Fruit fly (Drosophila melanogaster): ENCODE measurements around the gene CG42594.

CG42594 gene

DNA sequence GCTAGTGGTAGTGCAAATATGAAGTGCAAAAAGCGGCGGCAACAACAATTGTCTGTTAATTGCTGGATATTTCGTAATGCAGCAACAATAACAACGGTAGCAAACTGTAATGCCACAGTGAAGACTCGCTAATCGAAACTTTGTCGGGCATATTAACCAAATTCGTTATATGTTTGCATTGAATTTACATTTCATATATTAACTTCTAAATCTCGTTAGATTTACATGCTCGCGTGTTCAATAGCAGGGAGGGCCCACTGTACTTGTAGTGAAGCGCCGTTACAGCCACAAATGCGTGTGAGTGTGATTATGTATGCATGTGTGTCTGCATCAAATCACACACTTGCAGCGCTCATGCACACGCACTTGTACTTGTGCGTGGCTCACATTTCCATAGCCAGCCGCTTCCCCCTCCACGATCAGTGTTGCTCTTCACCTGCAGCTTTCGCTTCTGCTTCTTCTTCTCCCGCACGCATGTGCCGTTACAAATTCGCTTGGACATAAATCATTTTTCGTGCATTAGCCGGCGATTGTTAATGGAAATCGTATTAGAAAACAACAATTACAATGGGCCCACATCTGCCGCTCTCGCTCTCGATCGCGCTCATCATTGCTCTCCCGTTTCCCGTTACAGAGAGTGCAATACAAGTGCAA, 99.3 kb downstream of the CG42594 start (continued):
- TF ChIP-seq Ets21C (GFP tag; optimal IDR thresholded peaks at IDR 0.05) (peak; percentile 93), eg (GFP tag; IDR thresholded peaks at IDR 0.05) (peak; percentile 99), Eip93F (GFP tag; optimal IDR thresholded peaks at IDR 0.05) (peak; percentile 73), ss (GFP tag; optimal IDR thresholded peaks at IDR 0.05) (peak; percentile 89 to 95), topi (GFP tag; optimal IDR thresholded peaks at IDR 0.05) (peak; percentile 95), CG15336 (GFP tag; IDR thresholded peaks at IDR 0.05) (peak; percentile 98), Hr4 (GFP tag; optimal IDR thresholded peaks at IDR 0.05) (peak; percentile 98), CG6276 (GFP tag; optimal IDR thresholded peaks at IDR 0.05) (peak; percentile 95), Lpt (GFP tag; optimal IDR thresholded peaks at IDR 0.05) (peak; percentile 96), dsx (GFP tag; optimal IDR thresholded peaks at IDR 0.05; ENCODE audit: poor library complexity, severe bottlenecking) (peak; percentile 93), CG6808 (GFP tag; optimal IDR thresholded peaks at IDR 0.05) (peak; percentile 92), Ets96B (tag; optimal IDR thresholded peaks at IDR 0.05) (peak; percentile 93), CG3919 (GFP tag; optimal IDR thresholded peaks at IDR 0.05) (peak; percentile 98), fd59A (GFP tag; optimal IDR thresholded peaks at IDR 0.05) (peak; percentile 95), CG9139 (GFP tag; optimal IDR thresholded peaks at IDR 0.05) (peak; percentile 90), Gug (GFP tag; IDR thresholded peaks at IDR 0.05) (peak; percentile 98), Eip75B (GFP tag; optimal IDR thresholded peaks at IDR 0.05) (peak; percentile 96), spab (GFP tag; optimal IDR thresholded peaks at IDR 0.05) (peak; percentile 92), Met (GFP tag; optimal IDR thresholded peaks at IDR 0.05) (peak; percentile 95), CG8119 (GFP tag; IDR thresholded peaks at IDR 0.05) (peak; percentile 97), Smox (GFP tag; optimal IDR thresholded peaks at IDR 0.05) (peak; percentile 93), CG8319 (GFP tag; optimal IDR thresholded peaks at IDR 0.05) (peak; percentile 95), CG6792 (GFP tag; optimal IDR thresholded peaks at IDR 0.05) (peak; percentile 96), Sox15 (GFP tag; optimal IDR thresholded peaks at IDR 0.05) (peak; percentile 96), CG6854 (GFP tag; optimal IDR thresholded peaks at IDR 0.05) (peak; percentile 89), CG32006 (GFP tag; optimal IDR thresholded peaks at IDR 0.05) (peak; percentile 98), Sox102F (GFP tag; optimal IDR thresholded peaks at IDR 0.05) (peak; percentile 92), CG10669 (GFP tag; optimal IDR thresholded peaks at IDR 0.05) (peak; percentile 96), CG3032 (tag; optimal IDR thresholded peaks at IDR 0.05) (peak; percentile 94), Hr39 (GFP tag; optimal IDR thresholded peaks at IDR 0.05) (peak; percentile 96), CG31627 (GFP tag; optimal IDR thresholded peaks at IDR 0.05) (peak; percentile 96), CG34406 (GFP tag; optimal IDR thresholded peaks at IDR 0.05) (peak; percentile 94), cyc (GFP tag; optimal IDR thresholded peaks at IDR 0.05) (peak; percentile 97), esn (GFP tag; optimal IDR thresholded peaks at IDR 0.05) (peak; percentile 95)

DNA sequence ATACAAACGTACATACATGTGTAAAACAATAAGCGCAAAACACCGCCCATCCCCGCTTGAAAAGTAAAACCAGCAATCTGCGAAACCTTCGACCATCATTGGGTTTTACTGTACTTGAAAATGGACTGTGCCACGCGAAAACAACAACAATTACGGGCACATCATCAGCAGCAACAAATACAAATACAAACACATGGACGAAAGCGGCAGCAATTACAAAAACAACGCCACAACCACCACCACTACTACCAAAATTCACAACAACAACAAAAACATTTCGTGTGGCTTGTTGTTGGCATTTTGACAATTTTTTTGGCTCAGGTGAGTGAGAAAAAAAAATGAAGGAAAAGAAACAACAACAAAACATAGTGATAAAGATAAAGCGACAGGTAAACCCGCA, 99.9 kb downstream of the CG42594 start:
- no peak for TF ChIP-seq Gug (GFP tag; IDR thresholded peaks at IDR 0.05)
- TF ChIP-seq eg (GFP tag; IDR thresholded peaks at IDR 0.05) = 0 out of 3 replicates have a peak, but pooled peaks have one; percentile 6
- TF ChIP-seq fkh (GFP tag; optimal IDR thresholded peaks at IDR 0.05) = peak; percentile 4
- TF ChIP-seq CG10631 (GFP tag; optimal IDR thresholded peaks at IDR 0.05) = no peak

- peak; percentile 39 to 67 for TF ChIP-seq ss (GFP tag; optimal IDR thresholded peaks at IDR 0.05)
- no peak for TF ChIP-seq vri (GFP tag; optimal IDR thresholded peaks at IDR 0.05)
- TF ChIP-seq Eip78C (GFP tag) = peak; percentile 60
- no peak for TF ChIP-seq Ets96B (tag; optimal IDR thresholded peaks at IDR 0.05)
- peak; percentile 24 for TF ChIP-seq CG6808 (GFP tag; optimal IDR thresholded peaks at IDR 0.05)
- no peak for TF ChIP-seq svp (GFP tag)
Observed at dm6 chrX:4941512-4941911, 100.9 kb downstream of the CG42594 start.

Data from whole organism, prepupa.